Worm (Caenorhabditis elegans): ENCODE measurements around the gene str-71.
A peak's percentile ranks its signal among the peaks of the same experiment; 100 is the strongest.

Gene str-71

ce11 chrV:15479825-15480224 lies 20.8 kb upstream of the str-71 start (continued):
- TF ChIP-seq D1046.2 (GFP tag; IDR thresholded peaks at IDR 0.05) = no peak
- no peak for TF ChIP-seq dmd-9 (GFP tag; IDR thresholded peaks at IDR 0.05)
- TF ChIP-seq egl-27 (tag; optimal IDR thresholded peaks at IDR 0.05) = no peak
- no peak for TF ChIP-seq unc-39 (tag; optimal IDR thresholded peaks at IDR 0.05)
- TF ChIP-seq nhr-25 (tag; optimal IDR thresholded peaks at IDR 0.05; ENCODE audit: borderline replicate concordance, insufficient read depth) = no peak
- no peak for TF ChIP-seq nhr-28 (tag; optimal IDR thresholded peaks at IDR 0.05)
- TF ChIP-seq mdl-1 (tag; optimal IDR thresholded peaks at IDR 0.05) = no peak
- peak; percentile 36 for TF ChIP-seq spr-1 (tag; optimal IDR thresholded peaks at IDR 0.05)
- no peak for TF ChIP-seq ztf-11 (tag; optimal IDR thresholded peaks at IDR 0.05)
- no peak for TF ChIP-seq nhr-76 (tag; optimal IDR thresholded peaks at IDR 0.05)
- no peak for TF ChIP-seq pqm-1 (tag; optimal IDR thresholded peaks at IDR 0.05)
- no peak for TF ChIP-seq T26A8.4 (GFP tag; IDR thresholded peaks at IDR 0.05)
- no peak for TF ChIP-seq lir-3 (tag; optimal IDR thresholded peaks at IDR 0.05)
- TF ChIP-seq hif-1 (tag; optimal IDR thresholded peaks at IDR 0.05) = no peak

- TF ChIP-seq mes-2 (tag; optimal IDR thresholded peaks at IDR 0.05; ENCODE audit: poor library complexity, severe bottlenecking) = peak; percentile 11
- TF ChIP-seq unc-62 (GFP tag; optimal IDR thresholded peaks at IDR 0.05 in 1 of 2) = no peak
- TF ChIP-seq unc-62 (tag; optimal IDR thresholded peaks at IDR 0.05) = no peak
- no peak for TF ChIP-seq daf-16 (GFP tag; optimal IDR thresholded peaks at IDR 0.05)
- peak; percentile 90 for TF ChIP-seq daf-16 (tag; optimal IDR thresholded peaks at IDR 0.05)
- peak; percentile 34 for TF ChIP-seq pqm-1 (tag; optimal IDR thresholded peaks at IDR 0.05)
- TF ChIP-seq dmd-6 (GFP tag; IDR thresholded peaks at IDR 0.05) = peak; percentile 32
These were observed 20.1 kb upstream of the str-71 start for ce11 chrV:15479107-15479506.

ce11 chrV:15478597-15478996 lies 19.6 kb upstream of the str-71 start, which contains the start of gene C06B8.2:
Gene C06B8.2 (minus strand): TSS chrV:15478749.
- TF ChIP-seq hlh-30 (tag; optimal IDR thresholded peaks at IDR 0.05; ENCODE audit: insufficient read depth) = no peak
- TF ChIP-seq nhr-28 (tag; optimal IDR thresholded peaks at IDR 0.05) = peak; percentile 88
- TF ChIP-seq pqm-1 (tag; optimal IDR thresholded peaks at IDR 0.05) = peak; percentile 45
- no peak for TF ChIP-seq T20F7.1 (GFP tag; optimal IDR thresholded peaks at IDR 0.05)

- no peak for TF ChIP-seq daf-12 (tag; optimal IDR thresholded peaks at IDR 0.05)
- TF ChIP-seq set-16 (GFP tag; IDR thresholded peaks at IDR 0.05) = no peak
- no peak for TF ChIP-seq nhr-42 (GFP tag; IDR thresholded peaks at IDR 0.05)
- TF ChIP-seq ZK337.2 (GFP tag; IDR thresholded peaks at IDR 0.05) = no peak
- TF ChIP-seq php-3 (GFP tag; IDR thresholded peaks at IDR 0.05) = no peak
- TF ChIP-seq zfp-3 (GFP tag; conservative IDR thresholded peaks at IDR 0.05) = no peak
- no peak for TF ChIP-seq nhr-102 (tag; optimal IDR thresholded peaks at IDR 0.05)
- no peak for TF ChIP-seq jun-1 (tag; optimal IDR thresholded peaks at IDR 0.05)
- TF ChIP-seq saeg-2 (GFP tag; IDR thresholded peaks at IDR 0.05) = no peak
- no peak for TF ChIP-seq nhr-28 (tag; optimal IDR thresholded peaks at IDR 0.05)
- TF ChIP-seq ceh-62 (tag; optimal IDR thresholded peaks at IDR 0.05) = no peak
These were observed 12.0 kb upstream of the str-71 start, which contains the start of gene dpf-1 for ce11 chrV:15471029-15471428. Gene dpf-1 (plus strand): TSS chrV:15471329.

ce11 chrV:15466719-15467118 lies 7.7 kb upstream of the str-71 start:
- TF ChIP-seq unc-62 (GFP tag; optimal IDR thresholded peaks at IDR 0.05 in 1 of 2) (peak in 1 of 2 experiments; percentile 84), unc-62 (tag; optimal IDR thresholded peaks at IDR 0.05) (no peak), dmd-6 (GFP tag; IDR thresholded peaks at IDR 0.05) (no peak), aha-1 (tag) (peak; percentile 59)
